Worm (Caenorhabditis elegans) whole organism, late embryonic: Measurements from ENCODE around the gene C43H6.12.

ENCODE experiments used
- K02D7.2 ChIP-seq: sonication (generic microtip); optimal IDR thresholded peaks from 2 replicates; lab custom pipeline; 2017; ENCODE audit warnings: mild to moderate bottlenecking, missing genetic modification characterization, missing compliant biosample characterization
- K09A11.1 ChIP-seq: sonication (generic microtip); optimal IDR thresholded peaks from 2 replicates; lab custom pipeline; 2017; ENCODE audit warnings: antibody characterized with exemption, mild to moderate bottlenecking, missing genetic modification characterization, missing compliant biosample characterization; ENCODE audit not compliant: insufficient read depth
- Y22D7AL.16 ChIP-seq: sonication (generic microtip); optimal IDR thresholded peaks from 2 replicates; lab custom pipeline; 2016; ENCODE audit warnings: missing genetic modification characterization, missing compliant biosample characterization
- ahr-1 ChIP-seq: sonication (generic microtip); optimal IDR thresholded peaks from 2 replicates; lab custom pipeline; 2016; ENCODE audit warnings: missing genetic modification characterization, missing compliant biosample characterization
- ama-1 ChIP-seq: fragments of 150-350 bp; optimal IDR thresholded peaks from 2 replicates; lab custom pipeline; 2014
- ceh-18 ChIP-seq: sonication (generic microtip); optimal IDR thresholded peaks from 2 replicates; lab custom pipeline; 2016; ENCODE audit warnings: missing genetic modification characterization, missing compliant biosample characterization
- ceh-19 ChIP-seq: fragments of 200-800 bp; sonication (Bioruptor generic); optimal IDR thresholded peaks from 2 replicates; lab custom pipeline; 2018; ENCODE audit warnings: mild to moderate bottlenecking, missing genetic modification characterization, missing compliant biosample characterization
- ceh-2 ChIP-seq: sonication (generic microtip); optimal IDR thresholded peaks from 2 replicates; lab custom pipeline; 2016; ENCODE audit warnings: missing genotype, missing genetic modification characterization, missing compliant biosample characterization
- ceh-22 ChIP-seq: sonication (generic microtip); optimal IDR thresholded peaks from 2 replicates; lab custom pipeline; 2017; ENCODE audit warnings: missing biosample characterization, missing genetic modification characterization
- ceh-30 ChIP-seq: fragments of 150-350 bp; optimal IDR thresholded peaks from 2 replicates; lab custom pipeline; 2014; ENCODE audit warnings: missing biosample characterization, missing genetic modification characterization
- ceh-31 ChIP-seq: sonication (generic microtip); optimal IDR thresholded peaks from 2 replicates; lab custom pipeline; 2016; ENCODE audit warnings: missing genetic modification characterization, missing compliant biosample characterization
- ceh-34 ChIP-seq: sonication (generic microtip); optimal IDR thresholded peaks from 2 replicates; lab custom pipeline; 2016; ENCODE audit warnings: mild to moderate bottlenecking, missing genetic modification characterization, missing compliant biosample characterization
- ceh-45 ChIP-seq: fragments of 200-800 bp; sonication (Bioruptor generic); IDR thresholded peaks from 2 replicates; pipeline ENCODE4 v1.3.6; 2022; ENCODE audit warnings: missing genetic modification reagents, missing genetic modification characterization, missing compliant biosample characterization
- ceh-48 ChIP-seq: sonication (generic microtip); optimal IDR thresholded peaks from 2 replicates; lab custom pipeline; 2016; ENCODE audit warnings: missing genetic modification characterization, inconsistent platforms, missing compliant biosample characterization
- ceh-9 ChIP-seq: sonication (generic microtip); optimal IDR thresholded peaks from 2 replicates; lab custom pipeline; 2016; ENCODE audit warnings: mild to moderate bottlenecking, missing genetic modification characterization, inconsistent platforms, missing compliant biosample characterization
- che-1 ChIP-seq: sonication (generic microtip); optimal IDR thresholded peaks from 2 replicates; lab custom pipeline; 2016; ENCODE audit warnings: mild to moderate bottlenecking, missing genetic modification characterization, missing compliant biosample characterization
- dmd-4 ChIP-seq: sonication (generic microtip); optimal IDR thresholded peaks from 2 replicates; lab custom pipeline; 2016; ENCODE audit warnings: borderline replicate concordance, missing genetic modification characterization, missing compliant biosample characterization
- elt-4 ChIP-seq: sonication (generic microtip); optimal IDR thresholded peaks from 2 replicates; lab custom pipeline; 2016; ENCODE audit warnings: missing genetic modification characterization, missing compliant biosample characterization
- fax-1 ChIP-seq: sonication (generic microtip); optimal IDR thresholded peaks from 2 replicates; lab custom pipeline; 2016; ENCODE audit warnings: missing genotype, missing genetic modification characterization, missing compliant biosample characterization
- gmeb-2 ChIP-seq: sonication (generic microtip); optimal IDR thresholded peaks from 2 replicates; lab custom pipeline; 2016; ENCODE audit warnings: missing genetic modification characterization, inconsistent platforms, missing compliant biosample characterization
- hlh-15 ChIP-seq: sonication (generic microtip); optimal IDR thresholded peaks from 2 replicates; lab custom pipeline; 2016; ENCODE audit warnings: missing genetic modification characterization, missing compliant biosample characterization
- hlh-30 ChIP-seq: sonication (generic microtip); optimal IDR thresholded peaks from 2 replicates; lab custom pipeline; 2017; ENCODE audit warnings: antibody characterized with exemption, missing genetic modification characterization, missing compliant biosample characterization; ENCODE audit not compliant: insufficient read depth
- hlh-8 ChIP-seq: sonication (generic microtip); optimal IDR thresholded peaks from 2 replicates; lab custom pipeline; 2016; ENCODE audit warnings: missing genotype, missing genetic modification characterization, missing compliant biosample characterization
- lim-6 ChIP-seq: sonication (generic microtip); optimal IDR thresholded peaks from 2 replicates; lab custom pipeline; 2016; ENCODE audit warnings: missing genetic modification characterization, missing compliant biosample characterization
- nfya-1 ChIP-seq: sonication (generic microtip); optimal IDR thresholded peaks from 2 replicates; lab custom pipeline; 2017; ENCODE audit warnings: missing genetic modification characterization, mild to moderate bottlenecking, missing compliant biosample characterization, antibody characterized with exemption, moderate library complexity
- pag-3 ChIP-seq: sonication (generic microtip); optimal IDR thresholded peaks from 2 replicates; lab custom pipeline; 2016; ENCODE audit warnings: missing compliant biosample characterization, missing genetic modification characterization, borderline replicate concordance
- pat-9 ChIP-seq: fragments of 200-800 bp; sonication (Bioruptor generic); optimal IDR thresholded peaks from 2 replicates; lab custom pipeline; 2018; ENCODE audit warnings: mild to moderate bottlenecking, missing genetic modification characterization, moderate library complexity, missing compliant biosample characterization
- pax-1 ChIP-seq: fragments of 150-350 bp; optimal IDR thresholded peaks from 2 replicates; lab custom pipeline; 2014; ENCODE audit warnings: missing biosample characterization, missing genetic modification characterization
- pha-4 ChIP-seq: fragments of 150-350 bp; optimal IDR thresholded peaks from 2 replicates; lab custom pipeline; 2018; ENCODE audit warnings: missing biosample characterization, missing genetic modification reagents, missing genetic modification characterization
- pros-1 ChIP-seq: fragments of 150-350 bp; optimal IDR thresholded peaks from 2 replicates; lab custom pipeline; 2014; ENCODE audit warnings: missing biosample characterization, missing genetic modification reagents, missing genetic modification characterization
- rnt-1 ChIP-seq: sonication (generic microtip); optimal IDR thresholded peaks from 2 replicates; lab custom pipeline; 2016; ENCODE audit warnings: missing genetic modification characterization, missing compliant biosample characterization
- sdc-2 ChIP-seq: sonication (generic microtip); optimal IDR thresholded peaks from 2 replicates; lab custom pipeline; 2016; ENCODE audit warnings: missing genotype, missing genetic modification characterization, missing compliant biosample characterization
- tbx-2 ChIP-seq: sonication (generic microtip); optimal IDR thresholded peaks from 2 replicates; lab custom pipeline; 2016; ENCODE audit warnings: missing genetic modification characterization, missing compliant biosample characterization
- ttx-3 ChIP-seq: sonication (generic microtip); optimal IDR thresholded peaks from 2 replicates; lab custom pipeline; 2016; ENCODE audit warnings: missing genetic modification reagents, missing genetic modification characterization, missing compliant biosample characterization
- unc-3 ChIP-seq, 2 experiments: fragments of 200-800 bp in 1 of 2; sonication (Bioruptor generic) in 1 of 2; sonication (generic microtip) in 1 of 2; conservative IDR thresholded peaks in 1 of 2; optimal IDR thresholded peaks in 1 of 2; 2 replicates each; pipeline versions ENCODE4 v1.3.6 to Lab custom; 2016 to 2022; ENCODE audit warnings: missing compliant biosample characterization in 2 of 2, missing genetic modification characterization in 2 of 2, missing genetic modification reagents in 1 of 2
- unc-42 ChIP-seq: sonication (generic microtip); optimal IDR thresholded peaks from 2 replicates; lab custom pipeline; 2016; ENCODE audit warnings: missing genotype, missing genetic modification characterization, missing compliant biosample characterization
- unc-55 ChIP-seq: sonication (generic microtip); optimal IDR thresholded peaks from 2 replicates; lab custom pipeline; 2017; ENCODE audit warnings: missing biosample characterization, missing genetic modification reagents, missing genetic modification characterization
- unc-86 ChIP-seq: sonication (generic microtip); optimal IDR thresholded peaks from 2 replicates; lab custom pipeline; 2016; ENCODE audit warnings: missing genetic modification characterization, missing compliant biosample characterization
- ztf-16 ChIP-seq: sonication (generic microtip); optimal IDR thresholded peaks from 2 replicates; lab custom pipeline; 2017; ENCODE audit warnings: missing genetic modification characterization, missing compliant biosample characterization

Gene C43H6.12

ce11 chrX:2419777-2420176, 10.4 kb downstream of the C43H6.12 start, which contains the start of gene glr-7:
glr-7 (minus strand) TSS chrX:2419877.
- TF ChIP-seq gmeb-2 (no peak), ceh-30 (tag; lab: Kevin White, UChicago) (no peak), ama-1 (lab: Kevin White, UChicago) (no peak), hlh-30 (tag; lab: Kevin White, UChicago) (no peak), ceh-45 (GFP tag; lab: Robert Waterston, UW) (no peak), nfya-1 (no peak)
- TF ChIP-seq, all 69 proteins: peak for 0

DNA sequence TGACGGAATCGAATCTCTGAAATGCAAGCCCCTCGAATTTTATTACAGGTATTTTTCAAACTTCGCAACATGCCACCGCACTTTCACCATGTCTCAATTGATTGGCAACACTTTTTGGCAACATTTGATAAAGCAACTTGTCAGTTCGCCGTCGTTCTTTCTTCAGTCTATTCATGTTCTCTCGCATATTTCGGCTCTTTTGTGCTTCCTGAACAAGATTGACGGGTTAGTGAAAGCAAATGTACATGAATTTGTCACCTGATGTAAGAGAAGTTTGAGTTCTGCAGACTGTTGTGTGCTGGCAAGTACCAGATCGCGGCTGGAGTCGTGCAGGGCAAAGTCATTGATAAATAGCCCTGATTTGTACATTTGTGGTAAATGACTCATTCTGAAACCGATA, 12.7 kb downstream of the C43H6.12 start:
- no peak for TF ChIP-seq pat-9 (tag; lab: Kevin White, UChicago)
- no peak for TF ChIP-seq ceh-19 (GFP tag; lab: Kevin White, UChicago)
- TF ChIP-seq rnt-1 (tag; lab: Kevin White, UChicago): no peak
- TF ChIP-seq ttx-3 (tag; lab: Kevin White, UChicago): no peak
- no peak for TF ChIP-seq hlh-15 (tag; lab: Kevin White, UChicago)

DNA sequence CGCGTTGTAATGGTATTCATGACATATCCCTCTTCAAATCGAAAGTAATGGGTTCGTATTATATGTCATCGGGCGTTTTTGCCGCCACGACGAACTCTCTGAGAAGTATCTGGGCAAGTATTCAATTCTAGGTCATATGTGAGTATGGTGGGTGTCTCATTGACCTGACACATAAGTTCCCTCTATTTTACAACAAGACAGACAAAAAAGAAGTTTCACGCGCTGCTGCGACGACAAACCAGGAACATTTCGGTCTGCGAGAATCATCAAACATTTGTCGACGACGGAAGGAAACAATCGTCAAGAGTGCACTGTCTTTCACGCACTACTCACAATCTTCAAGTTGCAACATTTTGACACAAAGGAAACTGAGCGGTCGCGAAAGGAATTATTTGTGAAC, 15.9 kb downstream of the C43H6.12 start:
- TF ChIP-seq ceh-48 (no peak), hlh-8 (no peak), ama-1 (lab: Kevin White, UChicago) (no peak), pha-4 (no peak), ceh-9 (tag; lab: Kevin White, UChicago) (no peak), ahr-1 (tag; lab: Kevin White, UChicago) (no peak), pag-3 (tag; lab: Kevin White, UChicago) (no peak)
- TF ChIP-seq, all 69 proteins: peak for 0

ce11 chrX:2426932-2427331, 17.5 kb downstream of the C43H6.12 start:
- no peak for TF ChIP-seq Y22D7AL.16
- TF ChIP-seq unc-55 (GFP tag; lab: Kevin White, UChicago): peak; percentile 68
- no peak for TF ChIP-seq pros-1
- TF ChIP-seq pax-1 (tag; lab: Kevin White, UChicago): no peak
- no peak for TF ChIP-seq ceh-30 (tag; lab: Kevin White, UChicago)
- no peak for TF ChIP-seq lim-6 (tag; lab: Kevin White, UChicago)
- no peak for TF ChIP-seq pha-4
- no peak for TF ChIP-seq ahr-1 (tag; lab: Kevin White, UChicago)
- TF ChIP-seq nfya-1: no peak

DNA sequence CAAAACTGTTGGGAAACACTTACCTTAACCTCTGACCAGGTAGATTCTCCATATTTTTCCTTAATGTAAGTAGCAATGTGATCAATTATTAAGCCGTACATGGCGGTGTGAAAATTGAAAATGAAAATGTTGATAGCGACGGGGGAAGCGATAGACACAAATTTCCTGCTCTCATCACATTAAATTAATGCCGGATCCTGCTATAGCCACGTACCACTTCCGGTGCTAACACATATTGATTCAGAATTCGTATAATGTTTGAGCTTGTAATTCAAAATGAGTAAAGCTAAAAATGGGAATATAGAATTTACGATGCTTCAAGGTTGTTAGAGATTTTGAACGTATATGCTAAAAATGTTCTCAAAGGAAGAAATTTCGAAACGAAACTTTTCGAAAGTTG, 18.0 kb downstream of the C43H6.12 start, which contains the start of gene gcy-31:
Gene gcy-31 (minus strand): TSS at position 101 of the 400 bp plus-strand sequence.
- TF ChIP-seq K02D7.2: no peak
- TF ChIP-seq nfya-1: no peak
- TF ChIP-seq ztf-16 (tag; lab: Kevin White, UChicago): no peak
- no peak for TF ChIP-seq pros-1
- TF ChIP-seq elt-4 (tag; lab: Kevin White, UChicago): no peak
- TF ChIP-seq gmeb-2: no peak
- no peak for TF ChIP-seq unc-86 (tag; lab: Kevin White, UChicago)
- no peak for TF ChIP-seq K09A11.1 (tag; lab: Kevin White, UChicago)
- no peak for TF ChIP-seq ceh-48
- TF ChIP-seq ceh-22 (tag; lab: Kevin White, UChicago): no peak
- TF ChIP-seq dmd-4: no peak
- no peak for TF ChIP-seq ceh-45 (GFP tag; lab: Robert Waterston, UW)

DNA sequence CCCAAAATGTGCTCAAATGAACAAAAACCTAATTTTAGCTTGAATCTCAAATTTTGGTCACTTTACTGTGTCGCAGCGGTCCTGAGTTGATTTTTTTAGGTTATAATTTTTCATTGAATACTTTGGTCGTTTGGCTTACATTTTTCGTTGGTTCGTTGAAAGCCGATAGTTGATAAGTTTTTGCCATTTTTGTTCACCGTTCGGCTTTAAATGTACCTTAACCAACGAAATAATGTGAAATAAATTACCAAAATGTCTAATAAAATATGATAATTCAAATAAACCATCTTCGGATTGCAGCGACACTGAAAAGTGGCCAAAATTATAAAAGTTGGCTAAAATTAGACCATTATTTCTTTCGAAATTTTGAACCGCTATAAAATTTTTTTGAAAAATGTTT, 20.9 kb downstream of the C43H6.12 start:
- no peak for TF ChIP-seq unc-3 (GFP tag; conservative IDR thresholded peaks at IDR 0.05; lab: Robert Waterston, UW)
- no peak for TF ChIP-seq unc-3 (tag; optimal IDR thresholded peaks at IDR 0.05; lab: Kevin White, UChicago)
- TF ChIP-seq ceh-34 (tag; lab: Kevin White, UChicago): no peak
- no peak for TF ChIP-seq ceh-30 (tag; lab: Kevin White, UChicago)
- no peak for TF ChIP-seq pax-1 (tag; lab: Kevin White, UChicago)
- no peak for TF ChIP-seq tbx-2 (tag; lab: Kevin White, UChicago)
- TF ChIP-seq fax-1 (tag; lab: Kevin White, UChicago): no peak
- TF ChIP-seq unc-42 (tag; lab: Kevin White, UChicago): no peak
- no peak for TF ChIP-seq ceh-2
- no peak for TF ChIP-seq sdc-2 (tag; lab: Kevin White, UChicago)
- no peak for TF ChIP-seq che-1 (tag; lab: Kevin White, UChicago)
- TF ChIP-seq ceh-18 (tag; lab: Kevin White, UChicago): no peak
- TF ChIP-seq ceh-31: no peak
